Worm (Caenorhabditis elegans): Measurements from ENCODE around the gene T16G1.4.

Gene T16G1.4

ce11 chrV:12953702-12954101 lies 12.1 kb upstream of the T16G1.4 start, which contains the start of gene eif-3.K:
Gene eif-3.K (plus strand): TSS chrV:12954002.
- no peak for TF ChIP-seq zag-1 (tag; optimal IDR thresholded peaks at IDR 0.05)

- TF ChIP-seq tbx-2 (tag; optimal IDR thresholded peaks at IDR 0.05) (no peak), lin-13 (GFP tag; optimal IDR thresholded peaks at IDR 0.05) (no peak), tlp-1 (tag; optimal IDR thresholded peaks at IDR 0.05) (no peak), unc-86 (tag; optimal IDR thresholded peaks at IDR 0.05) (no peak), aly-2 (tag; optimal IDR thresholded peaks at IDR 0.05) (no peak), ceh-88 (GFP tag; IDR thresholded peaks at IDR 0.05) (no peak), zag-1 (tag; optimal IDR thresholded peaks at IDR 0.05) (no peak), ama-1 (optimal IDR thresholded peaks at IDR 0.05) (no peak), lir-3 (tag; optimal IDR thresholded peaks at IDR 0.05; ENCODE audit: poor library complexity) (no peak), mab-9 (GFP tag; IDR thresholded peaks at IDR 0.05) (no peak), pax-3 (tag; optimal IDR thresholded peaks at IDR 0.05) (no peak), fos-1 (tag; optimal IDR thresholded peaks at IDR 0.05) (no peak), hlh-17 (GFP tag; optimal IDR thresholded peaks at IDR 0.05; ENCODE audit: borderline replicate concordance) (no peak), pqm-1 (tag; optimal IDR thresholded peaks at IDR 0.05) (no peak), efl-1 (optimal IDR thresholded peaks at IDR 0.05) (peak; percentile 30 to 41), efl-1 (GFP tag; optimal IDR thresholded peaks at IDR 0.05 in 1 of 2) (peak in 1 of 2 experiments; percentile 18), ceh-90 (tag; optimal IDR thresholded peaks at IDR 0.05) (no peak), sup-37 (GFP tag; optimal IDR thresholded peaks at IDR 0.05) (no peak), sptf-1 (tag; optimal IDR thresholded peaks at IDR 0.05) (no peak), grh-1 (GFP tag; IDR thresholded peaks at IDR 0.05) (no peak), nhr-85 (tag) (no peak), zip-4 (GFP tag; optimal IDR thresholded peaks at IDR 0.05) (no peak), isw-1 (GFP tag; IDR thresholded peaks at IDR 0.05) (no peak), dsc-1 (tag; optimal IDR thresholded peaks at IDR 0.05) (no peak), unc-130 (tag; optimal IDR thresholded peaks at IDR 0.05) (no peak), nhr-76 (tag; optimal IDR thresholded peaks at IDR 0.05) (no peak), vab-15 (tag; optimal IDR thresholded peaks at IDR 0.05) (no peak), ztf-11 (tag; optimal IDR thresholded peaks at IDR 0.05) (no peak), elt-3 (tag; optimal IDR thresholded peaks at IDR 0.05) (no peak), C34B4.2 (tag; optimal IDR thresholded peaks at IDR 0.05) (no peak), fkh-4 (tag; optimal IDR thresholded peaks at IDR 0.05; ENCODE audit: borderline replicate concordance) (no peak), aha-1 (tag; optimal IDR thresholded peaks at IDR 0.05) (no peak), unc-98 (GFP tag; IDR thresholded peaks at IDR 0.05) (no peak), mef-2 (tag; optimal IDR thresholded peaks at IDR 0.05) (no peak), egl-27 (tag; optimal IDR thresholded peaks at IDR 0.05) (no peak), ceh-63 (GFP tag; optimal IDR thresholded peaks at IDR 0.05) (no peak), nhr-84 (tag; optimal IDR thresholded peaks at IDR 0.05) (no peak), lin-15B (tag; optimal IDR thresholded peaks at IDR 0.05) (no peak), lin-35 (GFP tag; optimal IDR thresholded peaks at IDR 0.05) (peak; percentile 33 to 48), xbp-1 (tag; optimal IDR thresholded peaks at IDR 0.05) (peak; percentile 33), sox-4 (tag; optimal IDR thresholded peaks at IDR 0.05) (no peak), jun-1 (tag; optimal IDR thresholded peaks at IDR 0.05) (no peak), irx-1 (tag; optimal IDR thresholded peaks at IDR 0.05) (no peak), Y116A8C.19 (tag; optimal IDR thresholded peaks at IDR 0.05; ENCODE audit: borderline replicate concordance) (no peak), nhr-12 (tag; optimal IDR thresholded peaks at IDR 0.05) (no peak), nhr-47 (tag; optimal IDR thresholded peaks at IDR 0.05) (peak; percentile 15), mdl-1 (tag; optimal IDR thresholded peaks at IDR 0.05) (no peak), ztf-4 (tag; optimal IDR thresholded peaks at IDR 0.05) (no peak), F16B12.6 (tag; optimal IDR thresholded peaks at IDR 0.05) (no peak), ets-5 (GFP tag; IDR thresholded peaks at IDR 0.05) (no peak), hlh-4 (tag; optimal IDR thresholded peaks at IDR 0.05) (no peak), lin-14 (GFP tag; optimal IDR thresholded peaks at IDR 0.05) (peak; percentile 32), nhr-19 (GFP tag; conservative IDR thresholded peaks at IDR 0.05) (no peak)
Observed at ce11 chrV:12952287-12952686, 10.6 kb upstream of the T16G1.4 start, which contains the start of gene pqn-68. Gene pqn-68 (plus strand): TSS chrV:12952636.
